Worm (Caenorhabditis elegans) whole organism, L1 larva: ENCODE measurements around the gene ced-5.
A peak's percentile ranks its signal among the peaks of the same experiment; 100 is the strongest.

ENCODE experiments used
- alr-1 ChIP-seq: fragments of 200-800 bp; sonication (Bioruptor generic); optimal IDR thresholded peaks from 2 replicates; lab custom pipeline; 2018; ENCODE audit warnings: borderline replicate concordance, mild to moderate bottlenecking, missing genetic modification characterization, missing compliant biosample characterization
- blmp-1 ChIP-seq: fragments of 150-350 bp; optimal IDR thresholded peaks from 2 replicates; lab custom pipeline; 2014; ENCODE audit warnings: missing biosample characterization, missing genetic modification characterization
- ceh-63 ChIP-seq: fragments of 200-800 bp; sonication (Bioruptor generic); optimal IDR thresholded peaks from 2 replicates; lab custom pipeline; 2018; ENCODE audit warnings: mild to moderate bottlenecking, missing genetic modification characterization, missing compliant biosample characterization
- ceh-8 ChIP-seq: fragments of 200-800 bp; sonication (Bioruptor generic); optimal IDR thresholded peaks from 2 replicates; lab custom pipeline; 2018; ENCODE audit warnings: mild to moderate bottlenecking, missing genetic modification characterization, moderate library complexity, missing compliant biosample characterization
- ceh-82 ChIP-seq, 3 experiments: fragments of 150-350 bp in 1 of 3; sonication (generic microtip) in 2 of 3; optimal IDR thresholded peaks; 2 replicates each; lab custom pipeline; 2014 to 2017; ENCODE audit warnings: missing biosample characterization in 3 of 3, missing genetic modification characterization in 3 of 3
- ceh-88 ChIP-seq: fragments of 200-800 bp; sonication (Bioruptor generic); IDR thresholded peaks from 2 replicates; pipeline ENCODE4 v1.3.6; 2022; ENCODE audit warnings: missing genetic modification characterization, missing compliant biosample characterization
- dsc-1 ChIP-seq: sonication (generic microtip); optimal IDR thresholded peaks from 2 replicates; lab custom pipeline; 2016; ENCODE audit warnings: mild to moderate bottlenecking, missing genetic modification characterization, missing compliant biosample characterization
- efl-1 ChIP-seq, 4 experiments: fragments of 150-350 bp; optimal IDR thresholded peaks in 3 of 4; peaks in 1 of 4; 1 replicate in 1 of 4; 2 replicates in 3 of 4; lab custom pipeline; 2014; ENCODE audit warnings: missing biosample characterization in 2 of 4, missing genetic modification characterization in 2 of 4, missing genetic modification reagents in 2 of 4
- elt-2 ChIP-seq: sonication (generic microtip); optimal IDR thresholded peaks from 2 replicates; lab custom pipeline; 2016; ENCODE audit warnings: missing genetic modification characterization, mild to moderate bottlenecking, inconsistent platforms, missing compliant biosample characterization, missing genetic modification reagents
- ets-5 ChIP-seq: fragments of 200-800 bp; sonication (Bioruptor generic); IDR thresholded peaks from 2 replicates; pipeline ENCODE4 v1.3.6; 2022; ENCODE audit warnings: missing genetic modification characterization, missing compliant biosample characterization
- fkh-10 ChIP-seq: sonication (generic microtip); optimal IDR thresholded peaks from 2 replicates; lab custom pipeline; 2017; ENCODE audit warnings: missing biosample characterization, missing genetic modification reagents, missing genetic modification characterization
- fkh-4 ChIP-seq: sonication (generic microtip); optimal IDR thresholded peaks from 2 replicates; lab custom pipeline; 2016; ENCODE audit warnings: missing compliant biosample characterization, missing genetic modification characterization, borderline replicate concordance
- fkh-8 ChIP-seq: sonication (generic microtip); optimal IDR thresholded peaks from 2 replicates; lab custom pipeline; 2016; ENCODE audit warnings: mild to moderate bottlenecking, missing genetic modification characterization, missing compliant biosample characterization
- hlh-4 ChIP-seq: sonication (generic microtip); optimal IDR thresholded peaks from 2 replicates; lab custom pipeline; 2016; ENCODE audit warnings: mild to moderate bottlenecking, missing genetic modification characterization, missing compliant biosample characterization
- lin-14 ChIP-seq: fragments of 200-800 bp; sonication (Bioruptor generic); optimal IDR thresholded peaks from 2 replicates; lab custom pipeline; 2018; ENCODE audit warnings: mild to moderate bottlenecking, missing genetic modification characterization, moderate library complexity, missing compliant biosample characterization
- lin-15B ChIP-seq: fragments of 150-350 bp; sonication (generic microtip); optimal IDR thresholded peaks from 3 replicates; lab custom pipeline; 2014; ENCODE audit warnings: missing biosample characterization, missing genetic modification characterization
- lin-35 ChIP-seq, 2 experiments: fragments of 150-350 bp; optimal IDR thresholded peaks; 2 replicates each; lab custom pipeline; 2014; ENCODE audit warnings: missing biosample characterization in 2 of 2, missing genetic modification characterization in 2 of 2, missing genetic modification reagents in 2 of 2
- lin-39 ChIP-seq: fragments of 150-350 bp; optimal IDR thresholded peaks from 2 replicates; lab custom pipeline; 2014; ENCODE audit warnings: missing biosample characterization, missing genetic modification reagents, missing genetic modification characterization
- lsy-2 ChIP-seq, 2 experiments: fragments of 150-350 bp; optimal IDR thresholded peaks; 2 replicates each; lab custom pipeline; 2014; ENCODE audit warnings: missing biosample characterization in 2 of 2, missing genetic modification characterization in 2 of 2
- mef-2 ChIP-seq: fragments of 150-350 bp; optimal IDR thresholded peaks from 2 replicates; lab custom pipeline; 2014; ENCODE audit warnings: missing biosample characterization, missing genetic modification characterization
- nhr-12 ChIP-seq: sonication (generic microtip); optimal IDR thresholded peaks from 2 replicates; lab custom pipeline; 2017; ENCODE audit warnings: missing biosample characterization, missing genetic modification characterization
- nhr-20 ChIP-seq: sonication (generic microtip); optimal IDR thresholded peaks from 2 replicates; lab custom pipeline; 2016; ENCODE audit warnings: mild to moderate bottlenecking, missing genetic modification characterization, missing compliant biosample characterization
- nhr-47 ChIP-seq: sonication (generic microtip); optimal IDR thresholded peaks from 2 replicates; lab custom pipeline; 2016; ENCODE audit warnings: mild to moderate bottlenecking, missing genetic modification characterization, moderate library complexity, missing compliant biosample characterization
- nhr-71 ChIP-seq: sonication (generic microtip); optimal IDR thresholded peaks from 2 replicates; lab custom pipeline; 2016; ENCODE audit warnings: mild to moderate bottlenecking, missing genetic modification characterization, moderate library complexity, missing compliant biosample characterization
- nhr-90 ChIP-seq: sonication (generic microtip); optimal IDR thresholded peaks from 2 replicates; lab custom pipeline; 2016; ENCODE audit warnings: mild to moderate bottlenecking, missing genetic modification characterization, missing compliant biosample characterization; ENCODE audit not compliant: poor library complexity
- pag-3 ChIP-seq: sonication (generic microtip); optimal IDR thresholded peaks from 2 replicates; lab custom pipeline; 2017; ENCODE audit warnings: missing genetic modification characterization, mild to moderate bottlenecking, missing compliant biosample characterization, antibody characterized with exemption, borderline replicate concordance; ENCODE audit not compliant: insufficient read depth
- rnt-1 ChIP-seq: sonication (generic microtip); optimal IDR thresholded peaks from 2 replicates; lab custom pipeline; 2016; ENCODE audit warnings: mild to moderate bottlenecking, missing genetic modification characterization, moderate library complexity, missing compliant biosample characterization
- skn-1 ChIP-seq: fragments of 150-350 bp; optimal IDR thresholded peaks from 2 replicates; lab custom pipeline; 2014; ENCODE audit warnings: missing biosample characterization, missing genetic modification characterization
- sox-4 ChIP-seq: sonication (generic microtip); optimal IDR thresholded peaks from 2 replicates; lab custom pipeline; 2016; ENCODE audit warnings: missing genetic modification characterization, missing compliant biosample characterization
- sptf-1 ChIP-seq: fragments of 150-350 bp; optimal IDR thresholded peaks from 2 replicates; lab custom pipeline; 2014; ENCODE audit warnings: missing biosample characterization, missing genetic modification characterization
- swsn-7 ChIP-seq: sonication (generic microtip); optimal IDR thresholded peaks from 2 replicates; lab custom pipeline; 2016; ENCODE audit warnings: missing genetic modification characterization, missing compliant biosample characterization
- unc-30 ChIP-seq: sonication (generic microtip); optimal IDR thresholded peaks from 2 replicates; lab custom pipeline; 2017; ENCODE audit warnings: missing biosample characterization, missing genetic modification characterization
- unc-86 ChIP-seq: sonication (generic microtip); optimal IDR thresholded peaks from 2 replicates; lab custom pipeline; 2016; ENCODE audit warnings: missing genetic modification characterization, missing compliant biosample characterization
- vab-15 ChIP-seq: sonication (generic microtip); optimal IDR thresholded peaks from 2 replicates; lab custom pipeline; 2017; ENCODE audit warnings: missing genotype, mild to moderate bottlenecking, missing genetic modification characterization, missing compliant biosample characterization
- ztf-11 ChIP-seq, 2 experiments: sonication (generic microtip); optimal IDR thresholded peaks; 2 replicates each; lab custom pipeline; 2016 to 2017; ENCODE audit warnings: missing genetic modification characterization in 2 of 2, missing biosample characterization in 1 of 2, missing compliant biosample characterization in 1 of 2

Gene ced-5

DNA sequence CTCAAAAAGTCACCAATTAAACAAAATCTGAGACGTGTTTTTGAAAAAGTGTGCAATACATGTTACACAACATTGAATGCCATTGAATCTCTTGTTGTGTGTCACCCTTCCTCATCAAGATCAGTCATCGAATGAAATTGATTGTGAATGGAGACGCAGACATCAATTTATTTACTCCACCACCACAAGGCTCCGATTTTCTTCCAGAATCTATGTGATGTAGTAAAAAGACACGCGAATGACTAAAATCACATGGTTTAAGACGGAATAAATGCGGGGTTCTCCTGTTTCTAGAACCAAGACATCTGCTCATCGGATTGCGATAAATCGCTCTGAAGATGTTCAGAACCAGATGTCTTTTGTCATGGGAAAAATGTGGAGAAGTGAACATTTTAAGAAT is 28.8 kb downstream of the ced-5 start (continued):
- peak in 1 of 2 experiments; percentile 40 for TF ChIP-seq lsy-2 (tag; optimal IDR thresholded peaks at IDR 0.05; lab: Kevin White, UChicago)
- TF ChIP-seq mef-2 (tag; lab: Kevin White, UChicago), result peak; percentile 10
- TF ChIP-seq nhr-12, result no peak
- TF ChIP-seq lin-14 (GFP tag; lab: Kevin White, UChicago), result peak; percentile 69
- TF ChIP-seq lin-15B, result no peak

DNA sequence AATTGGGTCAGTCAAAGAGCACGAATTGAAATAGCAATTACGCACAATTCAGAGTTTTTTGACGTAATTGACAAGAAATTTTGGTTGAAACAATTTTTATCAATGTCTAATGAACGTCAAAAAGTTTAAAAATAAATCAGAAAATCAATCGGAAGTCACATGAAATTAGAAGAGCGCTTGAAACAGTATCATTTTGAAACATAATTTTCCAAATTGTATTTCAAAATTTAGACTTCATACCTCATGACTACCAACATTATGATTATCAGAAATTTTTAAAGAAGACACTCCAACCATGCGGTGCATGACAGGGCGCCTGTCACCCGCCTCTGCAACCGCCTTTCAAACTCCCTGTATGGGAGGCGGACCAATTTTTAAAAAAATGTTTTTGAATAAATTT is 29.4 kb downstream of the ced-5 start:
- TF ChIP-seq elt-2 (tag; lab: Kevin White, UChicago) (peak; percentile 31), alr-1 (no peak)

DNA sequence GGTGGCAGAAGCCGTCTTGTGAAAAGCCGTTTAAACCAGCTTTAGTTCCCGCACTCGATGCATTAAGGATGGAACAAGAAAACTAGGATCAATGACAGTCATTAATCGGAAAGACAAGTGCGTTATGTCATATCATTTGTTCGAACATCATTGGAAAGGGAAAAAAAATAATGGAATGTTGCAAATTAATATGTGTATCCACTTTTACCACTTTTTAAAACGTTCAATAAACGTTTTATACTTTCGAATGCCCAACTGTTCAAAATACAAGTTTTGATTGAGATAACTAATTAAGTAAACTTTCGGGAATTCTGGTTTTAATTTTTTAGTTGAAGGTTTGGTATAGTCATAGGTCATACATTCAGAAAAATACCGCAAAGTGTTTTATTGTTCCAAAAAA is 31.2 kb downstream of the ced-5 start, which contains the start of gene C02F4.4:
C02F4.4 (minus strand) TSS at position 101 of the 400 bp plus-strand sequence.
- TF ChIP-seq blmp-1 (tag; lab: Kevin White, UChicago) (peak; percentile 15), fkh-10 (GFP tag; lab: Kevin White, UChicago) (no peak)

DNA sequence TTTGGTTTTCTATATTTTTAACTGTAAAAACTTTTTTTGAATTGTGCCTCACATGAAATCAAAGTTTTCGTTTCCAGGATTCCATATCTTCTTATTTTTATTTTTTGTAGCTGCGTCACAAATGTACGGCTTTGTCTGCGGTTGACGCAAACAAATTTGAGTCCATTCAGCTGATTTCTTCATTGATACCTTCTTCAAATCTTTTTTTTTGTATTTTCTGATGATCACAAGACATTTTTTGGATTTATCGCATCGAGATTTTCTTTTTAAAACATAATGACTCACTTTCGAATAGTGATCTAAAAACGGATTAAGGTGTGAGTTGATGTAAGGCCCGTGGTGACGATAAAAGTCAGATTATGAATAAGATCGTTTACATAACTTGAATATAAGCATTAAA is 34.7 kb downstream of the ced-5 start:
- TF ChIP-seq ets-5 (GFP tag; lab: Robert Waterston, UW), result no peak
- TF ChIP-seq pag-3 (tag; lab: Kevin White, UChicago), result no peak
- no peak for TF ChIP-seq nhr-20 (tag; lab: Kevin White, UChicago)
- no peak for TF ChIP-seq fkh-4 (tag; lab: Kevin White, UChicago)
- peak; percentile 55 for TF ChIP-seq sox-4
- TF ChIP-seq ceh-63 (GFP tag; lab: Kevin White, UChicago), result no peak
- no peak for TF ChIP-seq ceh-88 (GFP tag; lab: Robert Waterston, UW)
- no peak for TF ChIP-seq rnt-1 (tag; lab: Kevin White, UChicago)
- no peak for TF ChIP-seq lin-39 (tag; lab: Kevin White, UChicago)
- TF ChIP-seq skn-1, result no peak
- peak; percentile 69 for TF ChIP-seq dsc-1 (tag; lab: Kevin White, UChicago)
- TF ChIP-seq fkh-8 (tag; lab: Kevin White, UChicago), result peak; percentile 54
- TF ChIP-seq nhr-71, result peak; percentile 3
- TF ChIP-seq ztf-11 (tag; optimal IDR thresholded peaks at IDR 0.05; lab: Kevin White, UChicago), result no peak
- TF ChIP-seq, all 84 proteins: peak for 4

DNA sequence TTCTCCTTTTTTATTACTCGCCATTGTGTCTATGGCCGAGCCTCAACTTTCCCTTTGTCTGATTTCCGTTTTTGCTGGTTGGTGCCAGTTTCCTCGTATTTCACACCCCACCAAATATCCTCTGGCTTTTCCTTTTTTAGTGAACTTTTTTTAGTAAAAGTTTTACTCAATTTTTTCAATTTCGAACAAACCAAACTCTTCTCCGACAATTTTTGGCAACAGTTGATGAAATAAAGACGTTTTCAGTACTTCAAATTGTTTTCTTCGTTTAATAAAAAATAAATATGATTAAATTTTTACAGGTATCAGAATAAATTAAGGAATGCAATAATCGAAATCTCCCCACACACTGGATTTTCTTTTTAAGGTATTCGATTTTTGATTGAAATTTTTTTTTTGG is 37.2 kb downstream of the ced-5 start, which contains the start of gene cal-4:
cal-4 (plus strand) TSS at position 301 of the 400 bp plus-strand sequence.
- TF ChIP-seq vab-15 (tag; lab: Kevin White, UChicago) (no peak), lin-14 (GFP tag; lab: Kevin White, UChicago) (peak; percentile 9), hlh-4 (tag; lab: Kevin White, UChicago) (no peak), unc-86 (tag; lab: Kevin White, UChicago) (no peak)

DNA sequence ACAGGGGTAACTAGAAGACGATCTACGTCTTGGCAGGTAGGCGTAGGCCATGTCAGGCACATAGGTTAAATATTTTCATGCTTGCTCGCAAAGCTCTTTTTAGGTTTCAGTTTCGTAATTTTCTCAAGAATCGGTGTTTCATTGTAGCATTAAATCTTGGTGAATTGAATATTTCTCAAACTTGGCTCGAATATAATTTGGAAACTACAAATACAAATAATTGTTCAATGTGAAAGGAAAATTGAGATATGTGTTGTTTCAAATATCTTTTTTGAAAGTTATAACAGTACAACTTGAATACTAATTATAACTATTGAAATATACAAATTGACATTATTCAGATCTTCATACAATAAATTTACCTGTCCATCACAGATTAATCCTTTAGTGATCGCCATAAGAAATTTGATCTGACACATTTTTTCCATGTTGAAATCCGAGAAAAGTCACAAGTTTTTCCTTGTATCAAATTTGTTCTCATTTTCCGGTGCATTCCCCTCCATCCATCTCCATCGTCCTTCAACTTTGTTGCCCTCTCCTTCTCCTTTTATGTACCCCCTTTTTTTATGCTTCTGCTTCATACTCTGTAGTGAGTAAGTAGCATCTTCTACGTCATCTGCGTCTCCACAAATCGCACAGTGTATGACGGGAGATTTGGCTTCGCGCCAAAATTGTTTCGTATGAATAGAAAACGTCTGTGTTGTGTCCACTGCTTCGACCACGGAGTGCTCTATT is 40.4 kb downstream of the ced-5 start, which contains the start of gene C02F4.5:
C02F4.5 (minus strand) TSS at position 51 of the 735 bp plus-strand sequence.
- TF ChIP-seq lin-35 (GFP tag; optimal IDR thresholded peaks at IDR 0.05; lab: Kevin White, UChicago), result peak in 1 of 2 experiments; percentile 5
- TF ChIP-seq unc-86 (tag; lab: Kevin White, UChicago), result peak; percentile 25
- TF ChIP-seq swsn-7 (tag; lab: Kevin White, UChicago), result peak; percentile 2
- no peak for TF ChIP-seq unc-30 (tag; lab: Kevin White, UChicago)
- peak; percentile 74 for TF ChIP-seq fkh-10 (GFP tag; lab: Kevin White, UChicago)
- TF ChIP-seq nhr-71, result peak; percentile 28
- no peak for TF ChIP-seq ceh-8 (GFP tag; lab: Kevin White, UChicago)
- no peak for TF ChIP-seq nhr-90 (tag; lab: Kevin White, UChicago)
- no peak for TF ChIP-seq sptf-1 (tag; lab: Kevin White, UChicago)
- no peak for TF ChIP-seq efl-1 (optimal IDR thresholded peaks at IDR 0.05; lab: Kevin White, UChicago)
- peak in 1 of 2 experiments; percentile 32 for TF ChIP-seq efl-1 (GFP tag; optimal IDR thresholded peaks at IDR 0.05 in 1 of 2; lab: Kevin White, UChicago)
- peak; percentile 60 for TF ChIP-seq fkh-8 (tag; lab: Kevin White, UChicago)
- peak; percentile 70 for TF ChIP-seq lin-14 (GFP tag; lab: Kevin White, UChicago)
- peak in 1 of 3 experiments; percentile 24 for TF ChIP-seq ceh-82 (tag; optimal IDR thresholded peaks at IDR 0.05; lab: Kevin White, UChicago)
- TF ChIP-seq nhr-47 (tag; lab: Kevin White, UChicago), result peak; percentile 6
